Fruit fly (Drosophila melanogaster): ENCODE measurements around the gene CG13891.

DNA sequence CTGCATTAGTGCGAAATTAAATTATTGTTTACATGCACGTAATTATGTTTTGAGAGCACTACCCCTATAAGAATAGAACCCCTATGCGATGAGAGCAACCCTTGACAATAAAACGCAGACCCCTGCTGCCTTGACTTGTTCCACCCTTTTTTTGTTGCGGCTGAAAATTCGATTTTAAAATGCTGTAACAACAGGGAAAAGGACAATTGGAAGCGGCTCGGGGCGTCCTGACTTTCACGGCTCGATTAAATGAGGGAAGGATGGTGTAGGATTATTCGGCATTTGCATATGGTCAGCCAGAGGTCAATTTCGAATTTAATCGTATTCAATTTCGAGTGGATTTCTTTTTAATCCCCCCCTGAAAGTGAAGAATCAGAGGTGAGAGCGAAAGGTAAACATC lies 9.1 kb downstream of the CG13891 start:
- TF ChIP-seq pan (optimal IDR thresholded peaks at IDR 0.05) = no peak
- no peak for TF ChIP-seq Vsx2 (GFP tag; optimal IDR thresholded peaks at IDR 0.05; ENCODE audit: partially characterized antibody)
- TF ChIP-seq h (GFP tag; optimal IDR thresholded peaks at IDR 0.05) = no peak
- TF ChIP-seq jim (GFP tag; optimal IDR thresholded peaks at IDR 0.05) = no peak
- no peak for TF ChIP-seq foxo (GFP tag; optimal IDR thresholded peaks at IDR 0.05)
- no peak for TF ChIP-seq br (GFP tag; optimal IDR thresholded peaks at IDR 0.05)
- TF ChIP-seq fru (GFP tag; optimal IDR thresholded peaks at IDR 0.05) = no peak
- no peak for TF ChIP-seq usp (GFP tag; optimal IDR thresholded peaks at IDR 0.05)
- TF ChIP-seq Mio (GFP tag; optimal IDR thresholded peaks at IDR 0.05) = no peak
